Worm (Caenorhabditis elegans): Measurements from ENCODE around the gene K06H6.4.

The K06H6.4 gene

DNA sequence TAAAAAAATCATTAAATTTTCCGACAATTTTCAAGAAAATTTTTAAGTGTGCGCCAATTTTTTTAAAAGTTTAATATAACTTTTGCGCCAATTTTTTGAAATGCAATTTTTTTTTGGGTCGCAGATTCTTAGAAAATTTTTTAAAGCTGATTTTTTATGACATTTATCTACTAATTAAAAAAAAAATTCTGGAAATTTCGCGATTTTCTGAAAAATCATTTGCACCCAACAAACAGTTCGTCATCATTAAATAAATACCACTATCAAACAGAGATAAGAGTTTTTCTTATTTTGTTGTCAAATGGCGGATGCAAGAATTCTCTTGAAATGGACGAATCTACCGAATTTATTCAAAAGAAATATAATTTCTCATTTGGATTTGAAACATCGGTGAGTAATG is 36.2 kb downstream of the K06H6.4 start, which contains the start of gene F48G7.13:
Gene F48G7.13 (plus strand): TSS at position 301 of the 400 bp plus-strand sequence.
- TF ChIP-seq ref-2 (tag; optimal IDR thresholded peaks at IDR 0.05) (no peak), fkh-10 (GFP tag; optimal IDR thresholded peaks at IDR 0.05) (no peak), Y22D7AL.16 (tag; optimal IDR thresholded peaks at IDR 0.05) (no peak), C08G9.2 (tag; optimal IDR thresholded peaks at IDR 0.05) (no peak), tbx-7 (tag; optimal IDR thresholded peaks at IDR 0.05) (no peak), hlh-15 (tag; optimal IDR thresholded peaks at IDR 0.05) (no peak), unc-55 (GFP tag; optimal IDR thresholded peaks at IDR 0.05) (no peak)

- TF ChIP-seq tbx-2 (tag; optimal IDR thresholded peaks at IDR 0.05) (no peak), ama-1 (optimal IDR thresholded peaks at IDR 0.05) (no peak), ztf-16 (tag; optimal IDR thresholded peaks at IDR 0.05) (no peak), ref-2 (tag; optimal IDR thresholded peaks at IDR 0.05) (no peak), odd-2 (tag; optimal IDR thresholded peaks at IDR 0.05) (no peak), sox-2 (GFP tag; IDR thresholded peaks at IDR 0.05) (no peak), ttx-3 (tag; optimal IDR thresholded peaks at IDR 0.05) (no peak), unc-3 (GFP tag; conservative IDR thresholded peaks at IDR 0.05) (no peak), unc-3 (tag; optimal IDR thresholded peaks at IDR 0.05) (no peak), fkh-6 (tag; optimal IDR thresholded peaks at IDR 0.05) (no peak), T23F11.4 (GFP tag; optimal IDR thresholded peaks at IDR 0.05) (no peak), nhr-11 (tag; optimal IDR thresholded peaks at IDR 0.05) (no peak)
Measured at ce11 chrV:617917-618316, 38.8 kb downstream of the K06H6.4 start.

DNA sequence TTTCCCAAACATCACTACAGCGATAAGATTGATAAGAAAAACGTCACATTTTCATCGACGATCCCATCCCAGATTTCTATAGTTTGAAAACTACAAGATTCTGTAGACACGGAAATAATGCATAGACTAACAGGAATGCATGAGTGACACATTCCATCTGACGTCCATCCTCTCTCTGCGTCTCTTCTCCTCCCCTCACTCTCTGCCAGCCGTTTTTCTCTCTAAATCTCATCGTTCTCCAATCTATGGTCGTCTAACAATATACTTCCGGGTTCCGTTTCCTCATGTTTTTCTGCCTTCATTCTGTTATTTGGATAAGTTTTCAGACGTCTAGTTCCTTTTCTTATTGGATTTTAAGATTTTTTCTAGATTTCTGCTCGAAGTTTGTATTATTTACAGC is 40.0 kb downstream of the K06H6.4 start, which contains the start of gene F48G7.4:
Gene F48G7.4 (plus strand): TSS at position 400 of the 400 bp plus-strand sequence.
- TF ChIP-seq ceh-18 (tag; optimal IDR thresholded peaks at IDR 0.05) (peak; percentile 14), mec-3 (tag; optimal IDR thresholded peaks at IDR 0.05; ENCODE audit: borderline replicate concordance) (no peak), ceh-9 (tag; optimal IDR thresholded peaks at IDR 0.05) (no peak), odd-2 (tag; optimal IDR thresholded peaks at IDR 0.05) (no peak), hlh-13 (GFP tag; optimal IDR thresholded peaks at IDR 0.05) (no peak), unc-55 (GFP tag; optimal IDR thresholded peaks at IDR 0.05) (peak; percentile 83), dmd-4 (tag; optimal IDR thresholded peaks at IDR 0.05; ENCODE audit: borderline replicate concordance) (no peak), ceh-14 (tag; optimal IDR thresholded peaks at IDR 0.05) (no peak), ceh-34 (tag; optimal IDR thresholded peaks at IDR 0.05) (no peak), unc-3 (GFP tag; conservative IDR thresholded peaks at IDR 0.05) (no peak), unc-3 (tag; optimal IDR thresholded peaks at IDR 0.05) (no peak), pax-1 (tag; optimal IDR thresholded peaks at IDR 0.05) (no peak), fkh-6 (tag; optimal IDR thresholded peaks at IDR 0.05) (no peak)

- TF ChIP-seq ceh-9 (tag; optimal IDR thresholded peaks at IDR 0.05) (no peak), unc-42 (tag; optimal IDR thresholded peaks at IDR 0.05) (no peak), ceh-24 (tag; optimal IDR thresholded peaks at IDR 0.05) (no peak), pros-1 (tag; optimal IDR thresholded peaks at IDR 0.05) (no peak), ets-4 (tag; optimal IDR thresholded peaks at IDR 0.05) (no peak), K02D7.2 (tag; optimal IDR thresholded peaks at IDR 0.05) (no peak), fkh-6 (tag; optimal IDR thresholded peaks at IDR 0.05) (no peak), C38D4.7 (GFP tag; optimal IDR thresholded peaks at IDR 0.05) (no peak), Y22D7AL.16 (tag; optimal IDR thresholded peaks at IDR 0.05) (no peak), elt-2 (tag; optimal IDR thresholded peaks at IDR 0.05) (no peak), unc-3 (GFP tag; conservative IDR thresholded peaks at IDR 0.05) (no peak), unc-3 (tag; optimal IDR thresholded peaks at IDR 0.05) (no peak), ceh-6 (GFP tag; optimal IDR thresholded peaks at IDR 0.05) (no peak), lim-6 (tag; optimal IDR thresholded peaks at IDR 0.05) (no peak), hlh-15 (tag; optimal IDR thresholded peaks at IDR 0.05) (no peak), tbx-7 (tag; optimal IDR thresholded peaks at IDR 0.05) (no peak), ceh-14 (tag; optimal IDR thresholded peaks at IDR 0.05) (no peak)
Measured at ce11 chrV:620987-621386, 41.9 kb downstream of the K06H6.4 start.

ce11 chrV:622902-623301 is 43.8 kb downstream of the K06H6.4 start, which contains the start of gene F48G7.5:
Gene F48G7.5, minus strand, starts transcription at chrV:622935.
- no peak for TF ChIP-seq pax-1 (tag; optimal IDR thresholded peaks at IDR 0.05)
- no peak for TF ChIP-seq ceh-14 (tag; optimal IDR thresholded peaks at IDR 0.05)
- TF ChIP-seq unc-3 (GFP tag; conservative IDR thresholded peaks at IDR 0.05) = no peak
- TF ChIP-seq unc-3 (tag; optimal IDR thresholded peaks at IDR 0.05) = no peak
- TF ChIP-seq T23F11.4 (GFP tag; optimal IDR thresholded peaks at IDR 0.05) = no peak
- no peak for TF ChIP-seq fax-1 (tag; optimal IDR thresholded peaks at IDR 0.05)
- TF ChIP-seq nhr-11 (tag; optimal IDR thresholded peaks at IDR 0.05) = no peak
- TF ChIP-seq fkh-10 (GFP tag; optimal IDR thresholded peaks at IDR 0.05) = no peak
- no peak for TF ChIP-seq ceh-9 (tag; optimal IDR thresholded peaks at IDR 0.05)
- no peak for TF ChIP-seq ceh-6 (GFP tag; optimal IDR thresholded peaks at IDR 0.05)
- TF ChIP-seq dve-1 (tag; optimal IDR thresholded peaks at IDR 0.05) = no peak
- no peak for TF ChIP-seq ceh-48 (tag; optimal IDR thresholded peaks at IDR 0.05)
- TF ChIP-seq ceh-19 (GFP tag; optimal IDR thresholded peaks at IDR 0.05) = no peak
- no peak for TF ChIP-seq ceh-18 (tag; optimal IDR thresholded peaks at IDR 0.05)

All from whole organism, late embryonic.